Fruit fly (Drosophila melanogaster) whole organism, pupa: ENCODE results near the gene CG11857.

ENCODE experiments used
- CG10348 ChIP-seq: fragments of 200-800 bp; sonication (Bioruptor generic); IDR thresholded peaks from 2 replicates; pipeline ENCODE4 v1.3.6; 2022; ENCODE audit warnings: missing biosample characterization, missing genetic modification characterization
- CG12605 ChIP-seq: fragments of 200-800 bp; sonication (Bioruptor generic); IDR thresholded peaks from 2 replicates; pipeline ENCODE4 v1.3.6; 2022; ENCODE audit warnings: missing biosample characterization, missing genetic modification characterization
- CG13204 ChIP-seq: fragments of 200-800 bp; sonication (Bioruptor generic); optimal IDR thresholded peaks from 2 replicates; lab custom pipeline; 2018; ENCODE audit warnings: missing biosample characterization, mild to moderate bottlenecking, missing genetic modification characterization, moderate library complexity
- CG14655 ChIP-seq: fragments of 200-800 bp; sonication (Bioruptor generic); optimal IDR thresholded peaks from 3 replicates; lab custom pipeline; 2017; ENCODE audit warnings: mild to moderate bottlenecking, missing biosample characterization, missing genetic modification reagents, missing genetic modification characterization
- CG15710 ChIP-seq: fragments of 200-800 bp; sonication (Bioruptor generic); optimal IDR thresholded peaks from 2 replicates; lab custom pipeline; 2018; ENCODE audit warnings: missing biosample characterization, mild to moderate bottlenecking, missing genetic modification characterization, moderate library complexity
- CG17806 ChIP-seq: fragments of 200-800 bp; sonication (Bioruptor generic); optimal IDR thresholded peaks from 2 replicates; lab custom pipeline; 2018; ENCODE audit warnings: missing biosample characterization, mild to moderate bottlenecking, missing genetic modification characterization, moderate library complexity
- CG32121 ChIP-seq: fragments of 200-800 bp; sonication (Bioruptor generic); IDR thresholded peaks from 2 replicates; pipeline ENCODE4 v1.3.6; 2022; ENCODE audit warnings: missing biosample characterization, missing genetic modification characterization
- CG34367 ChIP-seq: fragments of 200-800 bp; sonication (Bioruptor generic); optimal IDR thresholded peaks from 2 replicates; lab custom pipeline; 2018; ENCODE audit warnings: missing biosample characterization, mild to moderate bottlenecking, missing genetic modification characterization
- CG4496 ChIP-seq: fragments of 200-800 bp; sonication (Bioruptor generic); IDR thresholded peaks from 3 replicates; pipeline ENCODE4 v1.3.6; 2022; ENCODE audit warnings: missing biosample characterization, missing genetic modification characterization
- CG8159 ChIP-seq: fragments of 200-800 bp; sonication (Bioruptor generic); optimal IDR thresholded peaks from 3 replicates; lab custom pipeline; 2018; ENCODE audit warnings: missing biosample characterization, mild to moderate bottlenecking, missing genetic modification characterization, moderate library complexity
- CG8301 ChIP-seq: fragments of 200-800 bp; sonication (Bioruptor generic); optimal IDR thresholded peaks from 2 replicates; lab custom pipeline; 2018; ENCODE audit warnings: missing biosample characterization, mild to moderate bottlenecking, missing genetic modification characterization
- CG9948 ChIP-seq: fragments of 200-800 bp; sonication (Bioruptor generic); optimal IDR thresholded peaks from 2 replicates; lab custom pipeline; 2018; ENCODE audit warnings: missing biosample characterization, mild to moderate bottlenecking, missing genetic modification characterization, moderate library complexity
- D1 ChIP-seq: fragments of 200-800 bp; sonication (Bioruptor generic); optimal IDR thresholded peaks from 2 replicates; lab custom pipeline; 2018; ENCODE audit warnings: missing biosample characterization, mild to moderate bottlenecking, missing genetic modification characterization, moderate library complexity
- EcR ChIP-seq: fragments of 200-800 bp; sonication (Bioruptor generic); optimal IDR thresholded peaks from 3 replicates; lab custom pipeline; 2019; ENCODE audit warnings: missing biosample characterization, missing genetic modification characterization, mild to moderate bottlenecking, moderate library complexity, missing genetic modification reagents
- Ets98B ChIP-seq: fragments of 200-800 bp; sonication (Bioruptor generic); IDR thresholded peaks from 2 replicates; pipeline ENCODE4 v1.3.6; 2022; ENCODE audit warnings: missing biosample characterization, missing genetic modification characterization
- Pif1A ChIP-seq: fragments of 200-800 bp; sonication (Bioruptor generic); optimal IDR thresholded peaks from 3 replicates; lab custom pipeline; 2016; ENCODE audit warnings: missing biosample characterization, missing genetic modification characterization
- Pif1B ChIP-seq: fragments of 200-800 bp; sonication (Bioruptor generic); optimal IDR thresholded peaks from 3 replicates; lab custom pipeline; 2016; ENCODE audit warnings: missing biosample characterization, missing genetic modification characterization
- Snoo ChIP-seq: fragments of 200-800 bp; sonication (Bioruptor generic); optimal IDR thresholded peaks from 3 replicates; lab custom pipeline; 2017; ENCODE audit warnings: missing biosample characterization, mild to moderate bottlenecking, missing genetic modification characterization, inconsistent platforms
- fd96Ca ChIP-seq: fragments of 200-800 bp; sonication (Bioruptor generic); IDR thresholded peaks from 3 replicates; pipeline ENCODE4 v1.3.6; 2022; ENCODE audit warnings: missing biosample characterization, missing genetic modification characterization
- gl ChIP-seq: fragments of 200-800 bp; sonication (Bioruptor generic); optimal IDR thresholded peaks from 2 replicates; lab custom pipeline; 2018; ENCODE audit warnings: missing biosample characterization, mild to moderate bottlenecking, missing genetic modification characterization
- rn ChIP-seq: fragments of 200-800 bp; sonication (Bioruptor generic); IDR thresholded peaks from 2 replicates; pipeline ENCODE4 v1.3.6; 2022; ENCODE audit warnings: missing biosample characterization, missing genetic modification characterization

The CG11857 gene

dm6 chr3R:25221203-25221807 lies 37.4 kb upstream of the CG11857 start, which contains the start of gene Alg9:
TSS of gene Alg9 (plus strand) at chr3R:25221589.
- TF ChIP-seq CG9948 (tag; lab: Kevin White, UChicago) (no peak), fd96Ca (GFP tag; lab: Robert Waterston, UW) (no peak), D1 (tag; lab: Kevin White, UChicago) (no peak), CG10348 (GFP tag; lab: Robert Waterston, UW) (no peak), EcR (GFP tag; lab: Kevin White, UChicago) (no peak), CG34367 (tag; lab: Kevin White, UChicago) (no peak), CG14655 (GFP tag; lab: Kevin White, UChicago) (no peak)

- TF ChIP-seq CG9948 (tag; lab: Kevin White, UChicago) (no peak), gl (tag; lab: Kevin White, UChicago) (no peak), CG4496 (GFP tag; lab: Robert Waterston, UW) (no peak), CG13204 (no peak), CG12605 (GFP tag; lab: Robert Waterston, UW) (no peak)
- TF ChIP-seq, all 21 proteins: peak for 0
Observed at dm6 chr3R:25225483-25225882, 33.2 kb upstream of the CG11857 start.

DNA sequence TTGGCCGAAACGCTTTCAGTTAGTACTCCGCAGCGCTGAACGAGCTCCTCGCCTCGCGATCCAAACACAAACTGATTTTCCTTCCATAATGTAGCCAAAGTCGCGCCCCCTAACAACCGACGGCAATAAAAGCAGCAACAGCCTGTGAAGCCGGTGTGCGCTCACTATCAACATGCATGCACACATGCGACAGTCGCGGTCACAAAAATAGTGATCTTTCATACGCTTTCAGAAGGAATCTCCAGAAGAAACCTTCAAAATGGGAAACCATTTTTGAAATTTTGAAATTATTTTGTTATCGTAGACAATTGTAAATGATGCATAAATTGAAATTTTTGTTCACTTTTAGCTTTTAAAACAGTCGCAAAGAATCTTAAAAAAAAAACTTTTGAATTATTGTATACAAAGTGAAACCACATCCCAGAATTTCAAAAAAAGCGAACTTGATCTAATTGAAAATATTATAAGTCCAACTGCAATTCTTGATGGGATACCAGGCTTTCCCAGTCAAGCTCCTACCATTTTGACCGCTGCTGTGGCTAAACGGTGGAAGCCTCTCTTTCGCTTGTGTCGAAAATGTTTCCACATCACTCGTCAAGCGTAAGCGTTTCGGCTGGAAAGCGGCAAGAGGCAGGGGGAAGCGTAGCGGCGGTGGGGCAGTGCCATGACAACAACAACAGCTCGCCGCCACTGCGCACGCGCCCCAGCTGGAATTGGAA lies 26.3 kb upstream of the CG11857 start, which contains the start of gene Cad96Cb:
Cad96Cb (minus strand) TSS at position 51 of the 719 bp plus-strand sequence.
- peak; percentile 92 for TF ChIP-seq CG9948 (tag; lab: Kevin White, UChicago)
- peak; percentile 68 for TF ChIP-seq gl (tag; lab: Kevin White, UChicago)
- TF ChIP-seq CG17806 (tag; lab: Kevin White, UChicago): peak; percentile 84
- peak; percentile 71; the same call in 1 of the 2 replicates for TF ChIP-seq CG32121 (GFP tag; lab: Robert Waterston, UW)
- TF ChIP-seq CG12605 (GFP tag; lab: Robert Waterston, UW): peak; percentile 49
- TF ChIP-seq CG34367 (tag; lab: Kevin White, UChicago): peak; percentile 82
- TF ChIP-seq rn (GFP tag; lab: Robert Waterston, UW): peak; percentile 54
- TF ChIP-seq CG8159 (tag; lab: Kevin White, UChicago): peak; percentile 92
- peak; percentile 92 for TF ChIP-seq Snoo
- TF ChIP-seq Ets98B: peak; percentile 64
- TF ChIP-seq Pif1B (GFP tag; lab: Kevin White, UChicago): peak; percentile 90
- peak; percentile 94 for TF ChIP-seq CG8301 (tag; lab: Kevin White, UChicago)
- peak; percentile 56 for TF ChIP-seq fd96Ca (GFP tag; lab: Robert Waterston, UW)
- TF ChIP-seq D1 (tag; lab: Kevin White, UChicago): peak; percentile 73
- peak; percentile 67 for TF ChIP-seq CG13204
- peak; percentile 91 for TF ChIP-seq CG15710 (tag; lab: Kevin White, UChicago)
- 0 out of 2 replicates have a peak, but pooled peaks have one; percentile 7 for TF ChIP-seq CG10348 (GFP tag; lab: Robert Waterston, UW)
- peak; percentile 93 for TF ChIP-seq Pif1A
- peak; percentile 76; the same call in 2 of the 3 replicates for TF ChIP-seq CG4496 (GFP tag; lab: Robert Waterston, UW)
- TF ChIP-seq EcR (GFP tag; lab: Kevin White, UChicago): no peak
- TF ChIP-seq CG14655 (GFP tag; lab: Kevin White, UChicago): peak; percentile 97

dm6 chr3R:25235362-25235761 lies 23.3 kb upstream of the CG11857 start, which contains the start of gene Sil1:
TSS of gene Sil1 (minus strand) at chr3R:25235529.
- TF ChIP-seq EcR (GFP tag; lab: Kevin White, UChicago): no peak
- no peak for TF ChIP-seq Pif1B (GFP tag; lab: Kevin White, UChicago)
- TF ChIP-seq Ets98B: no peak
- no peak for TF ChIP-seq CG9948 (tag; lab: Kevin White, UChicago)
- no peak for TF ChIP-seq CG8301 (tag; lab: Kevin White, UChicago)
- no peak for TF ChIP-seq Pif1A
- no peak for TF ChIP-seq gl (tag; lab: Kevin White, UChicago)
- no peak for TF ChIP-seq Snoo
- TF ChIP-seq CG15710 (tag; lab: Kevin White, UChicago): no peak
- no peak for TF ChIP-seq CG32121 (GFP tag; lab: Robert Waterston, UW)
- no peak for TF ChIP-seq CG12605 (GFP tag; lab: Robert Waterston, UW)
- no peak for TF ChIP-seq CG13204
- no peak for TF ChIP-seq CG10348 (GFP tag; lab: Robert Waterston, UW)
- no peak for TF ChIP-seq fd96Ca (GFP tag; lab: Robert Waterston, UW)
- TF ChIP-seq CG14655 (GFP tag; lab: Kevin White, UChicago): no peak
- no peak for TF ChIP-seq rn (GFP tag; lab: Robert Waterston, UW)
- no peak for TF ChIP-seq CG34367 (tag; lab: Kevin White, UChicago)
- TF ChIP-seq CG4496 (GFP tag; lab: Robert Waterston, UW): no peak
- TF ChIP-seq CG17806 (tag; lab: Kevin White, UChicago): no peak
- no peak for TF ChIP-seq CG8159 (tag; lab: Kevin White, UChicago)
- TF ChIP-seq, all 21 proteins: peak for 0

DNA sequence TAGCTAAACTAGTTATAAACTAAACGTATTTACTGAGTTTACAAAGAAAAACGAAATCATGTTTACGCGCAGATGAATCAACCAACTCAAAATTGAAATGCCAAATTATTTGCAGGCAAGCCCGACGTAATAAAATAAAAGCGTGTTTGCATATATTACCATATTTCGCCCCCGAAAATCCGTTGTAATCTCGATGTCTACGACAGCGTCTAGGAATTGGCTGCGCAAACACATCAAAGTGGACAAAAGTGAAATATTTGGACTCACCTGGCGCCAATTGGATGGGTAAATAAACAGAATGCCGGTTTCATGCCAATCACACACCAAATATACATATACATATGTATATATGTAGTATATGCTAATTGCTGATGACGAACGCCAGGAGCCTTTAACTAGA lies 22.6 kb upstream of the CG11857 start:
- no peak for TF ChIP-seq Pif1A
- TF ChIP-seq CG13204: no peak
- no peak for TF ChIP-seq Pif1B (GFP tag; lab: Kevin White, UChicago)
- TF ChIP-seq CG9948 (tag; lab: Kevin White, UChicago): no peak
- no peak for TF ChIP-seq EcR (GFP tag; lab: Kevin White, UChicago)
- no peak for TF ChIP-seq CG12605 (GFP tag; lab: Robert Waterston, UW)
- no peak for TF ChIP-seq CG4496 (GFP tag; lab: Robert Waterston, UW)
- no peak for TF ChIP-seq CG32121 (GFP tag; lab: Robert Waterston, UW)
- no peak for TF ChIP-seq Ets98B
- TF ChIP-seq CG8159 (tag; lab: Kevin White, UChicago): no peak
- TF ChIP-seq rn (GFP tag; lab: Robert Waterston, UW): no peak
